Worm (Caenorhabditis elegans): ENCODE results near the gene hot-4.

ce11 chrIII:6198378-6199234 is 18.6 kb upstream of the hot-4 start, which contains the start of the genes C23G10.7 and rpn-2:
- peak; percentile 23 for TF ChIP-seq unc-120 (tag; optimal IDR thresholded peaks at IDR 0.05; ENCODE audit: poor library complexity, severe bottlenecking)
- TF ChIP-seq nhr-12 (tag; optimal IDR thresholded peaks at IDR 0.05) = no peak
- no peak for TF ChIP-seq pha-4 (tag; optimal IDR thresholded peaks at IDR 0.05)
- TF ChIP-seq nhr-28 (tag; optimal IDR thresholded peaks at IDR 0.05) = no peak
- TF ChIP-seq unc-62 (GFP tag; optimal IDR thresholded peaks at IDR 0.05) = no peak
- no peak for TF ChIP-seq M03D4.4 (tag; optimal IDR thresholded peaks at IDR 0.05)
- TF ChIP-seq snpc-4 (tag; optimal IDR thresholded peaks at IDR 0.05) = no peak
- no peak for TF ChIP-seq elt-1 (tag; optimal IDR thresholded peaks at IDR 0.05; ENCODE audit: borderline replicate concordance, insufficient read depth)
- TF ChIP-seq ceh-83 (GFP tag; optimal IDR thresholded peaks at IDR 0.05) = no peak
- TF ChIP-seq ztf-11 (tag; optimal IDR thresholded peaks at IDR 0.05) = no peak
